Worm (Caenorhabditis elegans) whole organism, mixed stage, embryonic: ENCODE results near the gene lov-1.

Experiments used
- bed-3 ChIP-seq: fragments of 200-800 bp; sonication (Bioruptor generic); optimal IDR thresholded peaks from 3 replicates; lab custom pipeline; 2018; ENCODE audit warnings: mild to moderate bottlenecking, missing genetic modification characterization, moderate library complexity, missing compliant biosample characterization
- ces-1 ChIP-seq: fragments of 150-350 bp; optimal IDR thresholded peaks from 2 replicates; lab custom pipeline; 2014; ENCODE audit warnings: missing biosample characterization, missing genetic modification reagents, missing genetic modification characterization
- mls-2 ChIP-seq: sonication (generic microtip); optimal IDR thresholded peaks from 2 replicates; lab custom pipeline; 2016; ENCODE audit warnings: mild to moderate bottlenecking, missing genetic modification characterization, moderate library complexity, missing compliant biosample characterization
- pha-4 ChIP-seq: fragments of 150-350 bp; optimal IDR thresholded peaks from 2 replicates; lab custom pipeline; 2018; ENCODE audit warnings: missing biosample characterization, missing genetic modification reagents, missing genetic modification characterization
- tbx-8 ChIP-seq: fragments of 200-800 bp; sonication (Bioruptor generic); optimal IDR thresholded peaks from 2 replicates; lab custom pipeline; 2018; ENCODE audit warnings: mild to moderate bottlenecking, missing genetic modification characterization, moderate library complexity, missing compliant biosample characterization

The lov-1 gene

ce11 chrII:10060508-10060907, 61.1 kb downstream of the lov-1 start, which contains the start of gene stg-1:
stg-1 (minus strand) TSS chrII:10060660.
- TF ChIP-seq pha-4 (tag; lab: Kevin White, UChicago) = no peak
- no peak for TF ChIP-seq tbx-8 (GFP tag; lab: Kevin White, UChicago)
- no peak for TF ChIP-seq bed-3
- TF ChIP-seq mls-2 (tag; lab: Kevin White, UChicago) = no peak
- TF ChIP-seq ces-1 (GFP tag; lab: Kevin White, UChicago) = peak; percentile 66
